Fruit fly (Drosophila melanogaster) whole organism, embryonic: ENCODE results near the gene CG34300.

Experiments used
- Ada2b ChIP-seq: fragments of 200-800 bp; sonication (Bioruptor generic); IDR thresholded peaks from 2 replicates; pipeline ENCODE4 v1.3.6; 2022; ENCODE audit warnings: missing biosample characterization, missing genetic modification characterization
- CG10654 ChIP-seq: fragments of 200-800 bp; sonication (Bioruptor generic); optimal IDR thresholded peaks from 2 replicates; lab custom pipeline; 2016; ENCODE audit warnings: missing biosample characterization, missing genetic modification characterization
- CG11085 ChIP-seq: fragments of 200-800 bp; sonication (Bioruptor generic); IDR thresholded peaks from 2 replicates; pipeline ENCODE4 v1.3.6; 2022; ENCODE audit warnings: missing biosample characterization, missing genetic modification characterization
- CG11247 ChIP-seq: fragments of 200-800 bp; sonication (Bioruptor generic); IDR thresholded peaks from 2 replicates; pipeline ENCODE4 v1.3.6; 2022; ENCODE audit warnings: missing biosample characterization, missing genetic modification characterization
- CG11398 ChIP-seq: fragments of 200-800 bp; sonication (Bioruptor generic); optimal IDR thresholded peaks from 2 replicates; lab custom pipeline; 2016; ENCODE audit warnings: missing biosample characterization, missing genetic modification characterization
- CG11560 ChIP-seq: fragments of 200-800 bp; sonication (Bioruptor generic); IDR thresholded peaks from 3 replicates; pipeline ENCODE4 v1.3.6; 2022; ENCODE audit warnings: missing biosample characterization, missing genetic modification characterization
- CG1233 ChIP-seq: fragments of 200-800 bp; sonication (Bioruptor generic); optimal IDR thresholded peaks from 4 replicates; lab custom pipeline; 2018; ENCODE audit warnings: missing biosample characterization, mild to moderate bottlenecking, missing genetic modification characterization
- CG15479 ChIP-seq: fragments of 200-800 bp; sonication (Bioruptor generic); optimal IDR thresholded peaks from 3 replicates; lab custom pipeline; 2019; ENCODE audit warnings: missing biosample characterization, mild to moderate bottlenecking, missing genetic modification characterization, moderate library complexity
- CG16779 ChIP-seq: fragments of 200-800 bp; sonication (Bioruptor generic); IDR thresholded peaks from 2 replicates; pipeline ENCODE4 v1.3.6; 2022; ENCODE audit warnings: missing biosample characterization, missing genetic modification characterization
- CG18476 ChIP-seq: fragments of 200-800 bp; sonication (Bioruptor generic); optimal IDR thresholded peaks from 2 replicates; lab custom pipeline; 2016; ENCODE audit warnings: missing biosample characterization, mild to moderate bottlenecking, missing genetic modification characterization
- CG18764 ChIP-seq: fragments of 200-800 bp; sonication (Bioruptor generic); optimal IDR thresholded peaks from 3 replicates; lab custom pipeline; 2016; ENCODE audit warnings: missing biosample characterization, missing genetic modification characterization
- CG2120 ChIP-seq: fragments of 200-800 bp; sonication (Bioruptor generic); optimal IDR thresholded peaks from 3 replicates; lab custom pipeline; 2016; ENCODE audit warnings: missing biosample characterization, missing genetic modification characterization
- CG2712 ChIP-seq: fragments of 200-800 bp; optimal IDR thresholded peaks from 3 replicates; lab custom pipeline; 2019; ENCODE audit warnings: missing biosample characterization, mild to moderate bottlenecking, missing genetic modification characterization, moderate library complexity
- CG31224 ChIP-seq: fragments of 200-800 bp; sonication (Bioruptor generic); IDR thresholded peaks from 2 replicates; pipeline ENCODE4 v1.3.6; 2022; ENCODE audit warnings: missing biosample characterization, missing genetic modification characterization
- CG3163 ChIP-seq: fragments of 200-800 bp; sonication (Bioruptor generic); optimal IDR thresholded peaks from 3 replicates; lab custom pipeline; 2016; ENCODE audit warnings: missing biosample characterization, missing genetic modification characterization
- CG3281 ChIP-seq: fragments of 200-800 bp; sonication (Bioruptor generic); optimal IDR thresholded peaks from 3 replicates; lab custom pipeline; 2017; ENCODE audit warnings: missing biosample characterization, mild to moderate bottlenecking, missing genetic modification characterization
- CG34422 ChIP-seq: fragments of 200-800 bp; sonication (Bioruptor generic); IDR thresholded peaks from 3 replicates; pipeline ENCODE4 v1.3.6; 2022; ENCODE audit warnings: missing biosample characterization, missing genetic modification characterization
- CG6175 ChIP-seq: fragments of 200-800 bp; sonication (Bioruptor generic); IDR thresholded peaks from 3 replicates; pipeline ENCODE4 v1.3.6; 2022; ENCODE audit warnings: missing biosample characterization, missing genetic modification characterization
- CG6654 ChIP-seq: fragments of 200-800 bp; sonication (Bioruptor generic); optimal IDR thresholded peaks from 2 replicates; lab custom pipeline; 2017; ENCODE audit warnings: missing biosample characterization, mild to moderate bottlenecking, missing genetic modification characterization
- CG6689 ChIP-seq: fragments of 200-800 bp; sonication (Bioruptor generic); IDR thresholded peaks from 2 replicates; pipeline ENCODE4 v1.3.6; 2022; ENCODE audit warnings: missing biosample characterization, missing genetic modification characterization
- CG7839 ChIP-seq: fragments of 200-800 bp; sonication (Bioruptor generic); optimal IDR thresholded peaks from 3 replicates; lab custom pipeline; 2018; ENCODE audit warnings: missing biosample characterization, mild to moderate bottlenecking, missing genetic modification characterization, moderate library complexity
- CG8388 ChIP-seq: fragments of 200-800 bp; sonication (Bioruptor generic); optimal IDR thresholded peaks from 2 replicates; lab custom pipeline; 2019; ENCODE audit warnings: missing biosample characterization, mild to moderate bottlenecking, missing genetic modification characterization, moderate library complexity
- CG8765 ChIP-seq: fragments of 200-800 bp; sonication (Bioruptor generic); IDR thresholded peaks from 2 replicates; pipeline ENCODE4 v1.3.6; 2022; ENCODE audit warnings: missing biosample characterization, missing genetic modification characterization
- CoRest ChIP-seq: fragments of 200-800 bp; sonication (Bioruptor generic); optimal IDR thresholded peaks from 3 replicates; lab custom pipeline; 2018; ENCODE audit warnings: missing biosample characterization, mild to moderate bottlenecking, missing genetic modification characterization, moderate library complexity
- Dip3 ChIP-seq: fragments of 200-800 bp; sonication (Bioruptor generic); optimal IDR thresholded peaks from 3 replicates; lab custom pipeline; 2016; ENCODE audit warnings: missing biosample characterization, missing genetic modification characterization
- Dp ChIP-seq: fragments of 200-800 bp; sonication (Bioruptor generic); optimal IDR thresholded peaks from 2 replicates; lab custom pipeline; 2018; ENCODE audit warnings: missing biosample characterization, mild to moderate bottlenecking, missing genetic modification characterization, moderate library complexity
- HLH54F ChIP-seq: fragments of 200-800 bp; sonication (Bioruptor generic); optimal IDR thresholded peaks from 3 replicates; lab custom pipeline; 2016; ENCODE audit warnings: missing biosample characterization, missing genetic modification characterization
- HmgD ChIP-seq: fragments of 200-800 bp; sonication (Bioruptor generic); optimal IDR thresholded peaks from 3 replicates; lab custom pipeline; 2016; ENCODE audit warnings: missing biosample characterization, missing genetic modification characterization
- Lim3 ChIP-seq: fragments of 200-800 bp; sonication (Bioruptor generic); IDR thresholded peaks from 2 replicates; pipeline ENCODE4 v1.3.6; 2022; ENCODE audit warnings: missing biosample characterization, missing genetic modification characterization
- Oli ChIP-seq: fragments of 200-800 bp; sonication (Bioruptor generic); optimal IDR thresholded peaks from 2 replicates; lab custom pipeline; 2018; ENCODE audit warnings: missing biosample characterization, mild to moderate bottlenecking, missing genetic modification characterization, moderate library complexity
- Sin3A ChIP-seq: fragments of >200 bp; optimal IDR thresholded peaks from 2 replicates; lab custom pipeline; 2018
- Sry-δ ChIP-seq: fragments of 200-800 bp; sonication (Bioruptor generic); optimal IDR thresholded peaks from 2 replicates; lab custom pipeline; 2016; ENCODE audit warnings: missing biosample characterization, missing genetic modification characterization
- abd-A ChIP-seq: fragments of 200-800 bp; sonication (Bioruptor generic); optimal IDR thresholded peaks from 3 replicates; lab custom pipeline; 2019; ENCODE audit warnings: missing biosample characterization, mild to moderate bottlenecking, missing genetic modification characterization, moderate library complexity
- ac ChIP-seq: fragments of 200-800 bp; sonication (Bioruptor generic); optimal IDR thresholded peaks from 3 replicates; lab custom pipeline; 2017; ENCODE audit warnings: missing biosample characterization, mild to moderate bottlenecking, missing genetic modification characterization
- ara ChIP-seq: fragments of 200-800 bp; sonication (Bioruptor generic); IDR thresholded peaks from 2 replicates; pipeline ENCODE4 v1.3.6; 2022; ENCODE audit warnings: missing biosample characterization, missing genetic modification characterization
- bsh ChIP-seq, 2 experiments: fragments of 200-800 bp; sonication (Bioruptor generic); optimal IDR thresholded peaks; 2 replicates each; lab custom pipeline; 2017 to 2018; ENCODE audit warnings: mild to moderate bottlenecking in 2 of 2, missing biosample characterization in 2 of 2, missing genetic modification characterization in 2 of 2, moderate library complexity in 1 of 2
- corto ChIP-seq: fragments of 200-800 bp; sonication (Bioruptor generic); optimal IDR thresholded peaks from 2 replicates; lab custom pipeline; 2016; ENCODE audit warnings: missing biosample characterization, mild to moderate bottlenecking, missing genetic modification characterization, moderate library complexity
- crc ChIP-seq: fragments of 200-800 bp; sonication (Bioruptor generic); optimal IDR thresholded peaks from 2 replicates; lab custom pipeline; 2016; ENCODE audit warnings: missing biosample characterization, missing genetic modification characterization
- danr ChIP-seq: fragments of 200-800 bp; sonication (Bioruptor generic); IDR thresholded peaks from 2 replicates; pipeline ENCODE4 v1.3.6; 2022; ENCODE audit warnings: missing biosample characterization, missing genetic modification characterization
- disco-r ChIP-seq: fragments of 200-800 bp; sonication (Bioruptor generic); optimal IDR thresholded peaks from 2 replicates; lab custom pipeline; 2016; ENCODE audit warnings: missing biosample characterization, missing genetic modification characterization
- emc ChIP-seq: fragments of 200-800 bp; sonication (Bioruptor generic); optimal IDR thresholded peaks from 2 replicates; lab custom pipeline; 2016; ENCODE audit warnings: missing biosample characterization, missing genetic modification characterization
- eve ChIP-seq, 2 experiments: fragments of >200 bp; optimal IDR thresholded peaks; 2 replicates each; lab custom pipeline; 2017; ENCODE audit warnings: missing biosample characterization in 2 of 2, missing genetic modification characterization in 2 of 2
- gro ChIP-seq: fragments of 200-800 bp; sonication (Bioruptor generic); optimal IDR thresholded peaks from 2 replicates; lab custom pipeline; 2016; ENCODE audit warnings: missing biosample characterization, missing genetic modification characterization
- hb ChIP-seq: fragments of 200-800 bp; sonication (Bioruptor generic); IDR thresholded peaks from 3 replicates; pipeline ENCODE4 v1.3.6; 2022; ENCODE audit warnings: missing biosample characterization, missing genetic modification characterization; ENCODE audit not compliant: partially characterized antibody
- kah ChIP-seq: fragments of 200-800 bp; sonication (Bioruptor generic); optimal IDR thresholded peaks from 2 replicates; lab custom pipeline; 2018; ENCODE audit warnings: missing biosample characterization, mild to moderate bottlenecking, missing genetic modification characterization
- nmo ChIP-seq: fragments of 200-800 bp; sonication (Bioruptor generic); optimal IDR thresholded peaks from 2 replicates; lab custom pipeline; 2018; ENCODE audit warnings: missing biosample characterization, mild to moderate bottlenecking, missing genetic modification characterization, moderate library complexity
- tx ChIP-seq: fragments of 200-800 bp; sonication (Bioruptor generic); optimal IDR thresholded peaks from 2 replicates; lab custom pipeline; 2016; ENCODE audit warnings: missing biosample characterization, missing genetic modification characterization
- vfl ChIP-seq: fragments of 200-800 bp; sonication (Bioruptor generic); optimal IDR thresholded peaks from 2 replicates; lab custom pipeline; 2016; ENCODE audit warnings: missing biosample characterization, missing genetic modification characterization
- zf30C ChIP-seq: fragments of 200-800 bp; sonication (Bioruptor generic); optimal IDR thresholded peaks from 3 replicates; lab custom pipeline; 2018; ENCODE audit warnings: missing biosample characterization, mild to moderate bottlenecking, missing genetic modification characterization
- zfh2 ChIP-seq: fragments of 200-800 bp; sonication (Bioruptor generic); optimal IDR thresholded peaks from 2 replicates; lab custom pipeline; 2016; ENCODE audit warnings: missing biosample characterization, missing genetic modification characterization

Gene CG34300

DNA sequence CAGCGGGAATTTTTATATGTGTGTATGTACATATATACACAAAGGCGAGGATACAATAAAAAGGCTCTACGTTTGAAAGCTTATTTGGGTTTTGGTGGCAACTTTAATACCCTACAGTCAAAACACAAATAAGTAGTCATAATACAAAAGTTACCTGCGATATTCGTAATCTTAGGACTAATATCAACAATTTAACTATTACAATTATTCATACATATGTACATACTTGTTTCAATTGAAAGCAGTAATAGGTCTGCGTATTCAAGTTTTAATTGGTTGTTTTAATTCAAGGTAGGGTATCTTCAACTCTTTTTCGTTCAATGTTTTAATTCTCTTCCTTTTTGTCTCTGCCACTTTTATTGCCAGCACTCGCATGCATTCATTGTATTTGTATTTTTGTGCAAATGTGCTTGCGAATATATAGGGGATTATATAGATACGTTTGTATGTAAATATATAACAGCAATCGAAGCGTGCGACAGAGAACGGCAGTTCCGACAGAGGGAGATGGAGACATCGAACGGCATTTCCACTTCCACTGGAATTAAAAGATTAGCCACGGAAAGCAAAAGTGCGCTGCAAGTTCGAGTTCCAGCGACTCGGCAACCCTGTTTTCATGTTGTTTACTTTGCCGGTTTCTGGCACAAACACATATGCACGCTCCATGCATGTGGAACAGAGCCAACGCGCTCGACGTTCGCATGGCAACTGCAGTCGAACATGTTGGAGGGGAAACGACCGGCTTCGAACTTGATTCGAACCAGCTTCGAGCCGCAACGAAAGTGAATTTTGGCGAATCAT is 29.8 kb downstream of the CG34300 start (continued):
- TF ChIP-seq CG11247 (no peak), HLH54F (GFP tag; lab: Kevin White, UChicago) (peak; percentile 26), emc (GFP tag; lab: Kevin White, UChicago) (no peak), abd-A (no peak), HmgD (no peak), Dp (GFP tag; lab: Kevin White, UChicago) (no peak), zf30C (GFP tag; lab: Kevin White, UChicago) (no peak), CG2120 (GFP tag; lab: Kevin White, UChicago) (peak; percentile 48), ara (GFP tag; lab: Robert Waterston, UW) (0 out of 2 replicates have a peak, but pooled peaks have one; percentile 43), CG8388 (GFP tag; lab: Kevin White, UChicago) (peak; percentile 23), CG3281 (GFP tag; lab: Kevin White, UChicago) (peak; percentile 27), disco-r (peak; percentile 12), CG15479 (no peak), vfl (GFP tag; lab: Kevin White, UChicago) (no peak), nmo (peak; percentile 24), Oli (tag; lab: Kevin White, UChicago) (peak; percentile 25), CG7839 (tag; lab: Kevin White, UChicago) (peak; percentile 38), Lim3 (GFP tag; lab: Robert Waterston, UW) (no peak), CG11398 (GFP tag; lab: Kevin White, UChicago) (peak; percentile 50), CG16779 (GFP tag; lab: Robert Waterston, UW) (no peak), CG34422 (GFP tag; lab: Robert Waterston, UW) (peak; percentile 71; the same call in 2 of the 3 replicates), corto (GFP tag; lab: Kevin White, UChicago) (peak; percentile 37), CG10654 (peak; percentile 59), CG6175 (GFP tag; lab: Robert Waterston, UW) (no peak), CG18476 (no peak), CG3163 (GFP tag; lab: Kevin White, UChicago) (no peak), eve (GFP tag; optimal IDR thresholded peaks at IDR 0.05; lab: Kevin White, UChicago) (no peak), CG8765 (GFP tag; lab: Robert Waterston, UW) (no peak), CoRest (tag; lab: Kevin White, UChicago) (peak; percentile 37), Sin3A (lab: Kevin White, UChicago) (no peak), hb (GFP tag; lab: Robert Waterston, UW) (no peak), CG11560 (tag; lab: Robert Waterston, UW) (no peak), zfh2 (GFP tag; lab: Kevin White, UChicago) (no peak), bsh (GFP tag; optimal IDR thresholded peaks at IDR 0.05; lab: Kevin White, UChicago) (peak; percentile 54 to 71), CG18764 (GFP tag; lab: Kevin White, UChicago) (peak; percentile 26), danr (GFP tag; lab: Robert Waterston, UW) (no peak), Dip3 (GFP tag; lab: Kevin White, UChicago) (no peak), Ada2b (GFP tag; lab: Robert Waterston, UW) (0 out of 2 replicates have a peak, but pooled peaks have one; percentile 43), kah (GFP tag; lab: Kevin White, UChicago) (peak; percentile 15), tx (no peak), CG31224 (no peak), crc (peak; percentile 23), gro (no peak), ac (GFP tag; lab: Kevin White, UChicago) (no peak), CG2712 (tag; lab: Kevin White, UChicago) (peak; percentile 40), CG11085 (GFP tag; lab: Robert Waterston, UW) (no peak), CG6689 (peak; percentile 28; the same call in 1 of the 2 replicates), CG1233 (GFP tag; lab: Kevin White, UChicago) (peak; percentile 40), CG6654 (GFP tag; lab: Kevin White, UChicago) (no peak), Sry-δ (GFP tag; lab: Kevin White, UChicago) (no peak)
